Fruit fly (Drosophila melanogaster) whole organism, embryonic: ENCODE measurements around the gene Baldspot.

Source experiments
- CG34422 ChIP-seq: fragments of 200-800 bp; sonication (Bioruptor generic); IDR thresholded peaks from 3 replicates; pipeline ENCODE4 v1.3.6; 2022; ENCODE audit warnings: missing biosample characterization, missing genetic modification characterization
- CoRest ChIP-seq: fragments of 200-800 bp; sonication (Bioruptor generic); optimal IDR thresholded peaks from 3 replicates; lab custom pipeline; 2018; ENCODE audit warnings: missing biosample characterization, mild to moderate bottlenecking, missing genetic modification characterization, moderate library complexity
- Ets97D ChIP-seq: fragments of 200-800 bp; sonication (Bioruptor generic); optimal IDR thresholded peaks from 3 replicates; lab custom pipeline; 2016; ENCODE audit warnings: missing biosample characterization, missing genetic modification characterization
- Ravus ChIP-seq: fragments of 200-800 bp; sonication (Bioruptor generic); IDR thresholded peaks from 2 replicates; pipeline ENCODE4 v1.3.6; 2022; ENCODE audit warnings: missing biosample characterization, missing genetic modification characterization
- dpn ChIP-seq, 2 experiments: fragments of 200-800 bp; sonication (Bioruptor generic); optimal IDR thresholded peaks; 3 replicates each; lab custom pipeline; 2016; ENCODE audit warnings: missing biosample characterization in 2 of 2, missing genetic modification characterization in 2 of 2
- eve ChIP-seq, 2 experiments: fragments of >200 bp; optimal IDR thresholded peaks; 2 replicates each; lab custom pipeline; 2017; ENCODE audit warnings: missing biosample characterization in 2 of 2, missing genetic modification characterization in 2 of 2
- fd102C ChIP-seq: fragments of 200-800 bp; sonication (Bioruptor generic); optimal IDR thresholded peaks from 2 replicates; lab custom pipeline; 2018; ENCODE audit warnings: missing biosample characterization, mild to moderate bottlenecking, missing genetic modification characterization, moderate library complexity
- h ChIP-seq: fragments of >200 bp; optimal IDR thresholded peaks from 2 replicates; lab custom pipeline; 2017
- pan ChIP-seq, 4 experiments: fragments of >200 bp in 3 of 4; fragments of 200-800 bp in 1 of 4; sonication (Bioruptor generic) in 1 of 4; optimal IDR thresholded peaks in 3 of 4; IDR thresholded peaks in 1 of 4; 2 replicates each; pipeline versions ENCODE4 v1.3.6 to Lab custom; 2017 to 2022; ENCODE audit warnings: missing biosample characterization in 2 of 4, missing genetic modification characterization in 2 of 4, mixed read lengths in 1 of 4
- sens ChIP-seq: fragments of 200-800 bp; sonication (Bioruptor generic); peaks from one replicate; lab custom pipeline; 2016; ENCODE audit warnings: missing biosample characterization, missing genetic modification characterization

- TF ChIP-seq fd102C (GFP tag; lab: Kevin White, UChicago) (no peak), Ets97D (GFP tag; lab: Kevin White, UChicago) (no peak), CoRest (tag; lab: Kevin White, UChicago) (no peak), Ravus (GFP tag; lab: Robert Waterston, UW) (no peak), dpn (GFP tag; optimal IDR thresholded peaks at IDR 0.05; lab: Kevin White, UChicago) (peak in 1 of 2 experiments; percentile 31), h (lab: Kevin White, UChicago) (no peak), eve (GFP tag; optimal IDR thresholded peaks at IDR 0.05; lab: Kevin White, UChicago) (no peak), pan (optimal IDR thresholded peaks at IDR 0.05; lab: Kevin White, UChicago) (no peak), pan (GFP tag; optimal IDR thresholded peaks at IDR 0.05 in 1 of 2, IDR thresholded peaks at IDR 0.05 in 1 of 2) (no peak), sens (GFP tag; lab: Kevin White, UChicago) (peak; percentile 39), CG34422 (GFP tag; lab: Robert Waterston, UW) (no peak)
These were observed 14.5 kb downstream of the Baldspot start for dm6 chr3L:16646865-16647459.
